Fruit fly (Drosophila melanogaster): ENCODE data around the gene CG10660.
A peak's percentile ranks its signal among the peaks of the same experiment; 100 is the strongest.

The CG10660 gene

dm6 chr3L:12530044-12530443 is 39.6 kb upstream of the CG10660 start, which contains the start of gene nst:
TSS of gene nst (minus strand) at chr3L:12530171.
- TF ChIP-seq EcR (GFP tag; optimal IDR thresholded peaks at IDR 0.05) (no peak), fd96Ca (GFP tag; IDR thresholded peaks at IDR 0.05) (no peak), CG34367 (tag; optimal IDR thresholded peaks at IDR 0.05) (no peak), Pif1A (GFP tag; optimal IDR thresholded peaks at IDR 0.05) (no peak), Pif1B (GFP tag; optimal IDR thresholded peaks at IDR 0.05) (no peak), rn (GFP tag; IDR thresholded peaks at IDR 0.05) (no peak), Ets98B (GFP tag; IDR thresholded peaks at IDR 0.05) (no peak), CG9948 (tag; optimal IDR thresholded peaks at IDR 0.05) (no peak), CG8301 (tag; optimal IDR thresholded peaks at IDR 0.05) (no peak), CG8159 (tag; optimal IDR thresholded peaks at IDR 0.05) (no peak)

dm6 chr3L:12529431-12530007 is 39.0 kb upstream of the CG10660 start:
- TF ChIP-seq CG13204 (GFP tag; optimal IDR thresholded peaks at IDR 0.05) (no peak), CG10348 (GFP tag; IDR thresholded peaks at IDR 0.05) (no peak), CG12605 (GFP tag; IDR thresholded peaks at IDR 0.05) (peak; percentile 72), CG32121 (GFP tag; IDR thresholded peaks at IDR 0.05) (peak; percentile 74), CG9948 (tag; optimal IDR thresholded peaks at IDR 0.05) (peak; percentile 51), CG17806 (tag; optimal IDR thresholded peaks at IDR 0.05) (peak; percentile 62), CG34367 (tag; optimal IDR thresholded peaks at IDR 0.05) (peak; percentile 58), CG15710 (tag; optimal IDR thresholded peaks at IDR 0.05) (peak; percentile 47), D1 (tag; optimal IDR thresholded peaks at IDR 0.05) (no peak), fd96Ca (GFP tag; IDR thresholded peaks at IDR 0.05) (peak; percentile 72; the same call in 2 of the 3 replicates), CG14655 (GFP tag; optimal IDR thresholded peaks at IDR 0.05) (peak; percentile 71), Pif1A (GFP tag; optimal IDR thresholded peaks at IDR 0.05) (peak; percentile 79), CG8159 (tag; optimal IDR thresholded peaks at IDR 0.05) (peak; percentile 60), Ets98B (GFP tag; IDR thresholded peaks at IDR 0.05) (peak; percentile 82), gl (tag; optimal IDR thresholded peaks at IDR 0.05) (peak; percentile 39), EcR (GFP tag; optimal IDR thresholded peaks at IDR 0.05) (no peak), Pif1B (GFP tag; optimal IDR thresholded peaks at IDR 0.05) (peak; percentile 51), Snoo (tag; optimal IDR thresholded peaks at IDR 0.05) (peak; percentile 68), rn (GFP tag; IDR thresholded peaks at IDR 0.05) (0 out of 2 replicates have a peak, but pooled peaks have one; percentile 22), CG4496 (GFP tag; IDR thresholded peaks at IDR 0.05) (peak; percentile 85), CG8301 (tag; optimal IDR thresholded peaks at IDR 0.05) (peak; percentile 73)

dm6 chr3L:12526433-12527113 is 36.1 kb upstream of the CG10660 start, which contains the start of gene eIF2beta:
TSS of gene eIF2beta (minus strand) at chr3L:12526731.
- TF ChIP-seq EcR (GFP tag; optimal IDR thresholded peaks at IDR 0.05) (no peak), CG15710 (tag; optimal IDR thresholded peaks at IDR 0.05) (peak; percentile 12), CG8159 (tag; optimal IDR thresholded peaks at IDR 0.05) (peak; percentile 15), CG12605 (GFP tag; IDR thresholded peaks at IDR 0.05) (no peak), fd96Ca (GFP tag; IDR thresholded peaks at IDR 0.05) (no peak), CG4496 (GFP tag; IDR thresholded peaks at IDR 0.05) (0 out of 3 replicates have a peak, but pooled peaks have one; percentile 9), Snoo (tag; optimal IDR thresholded peaks at IDR 0.05) (peak; percentile 35), CG34367 (tag; optimal IDR thresholded peaks at IDR 0.05) (peak; percentile 20), gl (tag; optimal IDR thresholded peaks at IDR 0.05) (peak; percentile 0), Pif1B (GFP tag; optimal IDR thresholded peaks at IDR 0.05) (peak; percentile 0), CG8301 (tag; optimal IDR thresholded peaks at IDR 0.05) (no peak), CG14655 (GFP tag; optimal IDR thresholded peaks at IDR 0.05) (peak; percentile 42)

dm6 chr3L:12523941-12524340 is 33.5 kb upstream of the CG10660 start, which contains the start of the genes ver and Gcn5:
TSS of gene ver (plus strand) at chr3L:12523987.
TSS of gene Gcn5 (minus strand) at chr3L:12524014.
- peak; percentile 95 for TF ChIP-seq CG8301 (tag; optimal IDR thresholded peaks at IDR 0.05)
- peak; percentile 96 for TF ChIP-seq Pif1A (GFP tag; optimal IDR thresholded peaks at IDR 0.05)
- TF ChIP-seq D1 (tag; optimal IDR thresholded peaks at IDR 0.05): no peak
- peak; percentile 93 for TF ChIP-seq CG9948 (tag; optimal IDR thresholded peaks at IDR 0.05)
- TF ChIP-seq CG15710 (tag; optimal IDR thresholded peaks at IDR 0.05): peak; percentile 95
- peak; percentile 94 for TF ChIP-seq CG17806 (tag; optimal IDR thresholded peaks at IDR 0.05)
- TF ChIP-seq gl (tag; optimal IDR thresholded peaks at IDR 0.05): peak; percentile 83
- TF ChIP-seq CG10348 (GFP tag; IDR thresholded peaks at IDR 0.05): peak; percentile 90
- TF ChIP-seq EcR (GFP tag; optimal IDR thresholded peaks at IDR 0.05): peak; percentile 17
- peak; percentile 92 for TF ChIP-seq CG8159 (tag; optimal IDR thresholded peaks at IDR 0.05)
- TF ChIP-seq CG12605 (GFP tag; IDR thresholded peaks at IDR 0.05): peak; percentile 96
- peak; percentile 91 for TF ChIP-seq CG34367 (tag; optimal IDR thresholded peaks at IDR 0.05)
- TF ChIP-seq fd96Ca (GFP tag; IDR thresholded peaks at IDR 0.05): peak; percentile 96
- TF ChIP-seq CG14655 (GFP tag; optimal IDR thresholded peaks at IDR 0.05): peak; percentile 97
- TF ChIP-seq CG32121 (GFP tag; IDR thresholded peaks at IDR 0.05): peak; percentile 98
- TF ChIP-seq Ets98B (GFP tag; IDR thresholded peaks at IDR 0.05): peak; percentile 98
- TF ChIP-seq Pif1B (GFP tag; optimal IDR thresholded peaks at IDR 0.05): peak; percentile 97
- TF ChIP-seq rn (GFP tag; IDR thresholded peaks at IDR 0.05): peak; percentile 95
- no peak for TF ChIP-seq CG13204 (GFP tag; optimal IDR thresholded peaks at IDR 0.05)
- TF ChIP-seq Snoo (tag; optimal IDR thresholded peaks at IDR 0.05): peak; percentile 93
- TF ChIP-seq CG4496 (GFP tag; IDR thresholded peaks at IDR 0.05): peak; percentile 99

dm6 chr3L:12519315-12519714 is 28.8 kb upstream of the CG10660 start:
- TF ChIP-seq CG13204 (GFP tag; optimal IDR thresholded peaks at IDR 0.05): no peak
- TF ChIP-seq CG8159 (tag; optimal IDR thresholded peaks at IDR 0.05): no peak
- TF ChIP-seq CG14655 (GFP tag; optimal IDR thresholded peaks at IDR 0.05): no peak
- no peak for TF ChIP-seq D1 (tag; optimal IDR thresholded peaks at IDR 0.05)
- TF ChIP-seq CG8301 (tag; optimal IDR thresholded peaks at IDR 0.05): no peak
- no peak for TF ChIP-seq fd96Ca (GFP tag; IDR thresholded peaks at IDR 0.05)
- no peak for TF ChIP-seq Pif1B (GFP tag; optimal IDR thresholded peaks at IDR 0.05)
- no peak for TF ChIP-seq EcR (GFP tag; optimal IDR thresholded peaks at IDR 0.05)
- no peak for TF ChIP-seq rn (GFP tag; IDR thresholded peaks at IDR 0.05)
- no peak for TF ChIP-seq CG12605 (GFP tag; IDR thresholded peaks at IDR 0.05)
- no peak for TF ChIP-seq Snoo (tag; optimal IDR thresholded peaks at IDR 0.05)
- TF ChIP-seq gl (tag; optimal IDR thresholded peaks at IDR 0.05): no peak
